Fruit fly (Drosophila melanogaster) whole organism, larva: ENCODE results near the gene Muc68Ca.
A peak's percentile ranks its signal among the peaks of the same experiment; 100 is the strongest.

Experiments
- noc ChIP-seq: fragments of 200-800 bp; sonication (Bioruptor generic); optimal IDR thresholded peaks from 3 replicates; lab custom pipeline; 2019; ENCODE audit warnings: missing biosample characterization, mild to moderate bottlenecking, missing genetic modification characterization, moderate library complexity

Muc68Ca gene

DNA sequence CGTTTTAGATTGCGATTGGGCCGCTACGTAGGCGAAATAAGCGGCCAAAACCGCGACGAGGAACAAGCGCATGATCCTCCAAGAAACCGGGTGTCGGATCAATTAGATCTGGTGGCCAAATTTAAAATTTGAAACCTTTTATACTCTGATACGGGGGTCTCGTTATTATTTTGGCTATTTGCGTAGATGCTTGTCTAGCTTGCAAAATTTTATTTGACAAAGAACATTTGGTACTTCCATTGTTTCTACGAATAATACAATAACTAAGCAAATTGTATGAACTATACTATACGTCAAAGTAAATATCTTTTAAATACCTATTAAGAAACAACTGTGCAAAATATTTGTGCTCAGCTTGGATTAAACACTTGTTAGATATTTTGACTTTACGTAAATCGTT lies at the start of gene Muc68Ca:
Gene Muc68Ca (minus strand): TSS at position 101 of the 400 bp plus-strand sequence.
- TF ChIP-seq noc: no peak

dm6 chr3L:11656189-11656588 lies 36.3 kb upstream of the Muc68Ca start:
- no peak for TF ChIP-seq noc

dm6 chr3L:11648410-11648809 lies 28.5 kb upstream of the Muc68Ca start, which contains the start of the genes RIOK1 and Polr3H:
RIOK1 (minus strand) TSS chr3L:11648474.
Polr3H (plus strand) TSS chr3L:11648756.
- no peak for TF ChIP-seq noc

DNA sequence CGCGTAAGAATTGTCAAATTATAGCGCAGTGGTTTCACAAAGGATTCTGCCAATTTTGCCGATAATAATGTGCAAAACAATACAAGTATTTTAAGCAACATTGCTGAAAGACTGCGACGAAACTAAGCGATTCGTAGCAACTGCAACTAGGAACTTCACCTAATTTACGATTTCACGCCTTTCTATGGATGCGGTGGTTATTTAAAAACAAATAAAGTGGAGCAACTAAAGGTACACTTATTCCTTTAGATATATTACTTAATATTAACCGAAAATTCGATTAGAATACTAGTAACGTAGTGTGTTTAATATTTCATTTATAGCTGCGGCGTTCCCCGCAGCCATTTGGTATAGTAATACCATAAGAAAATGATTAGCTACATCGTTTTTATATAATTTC lies 26.0 kb upstream of the Muc68Ca start, which contains the start of gene CG6071:
Gene CG6071 (minus strand): TSS at position 101 of the 400 bp plus-strand sequence.
- TF ChIP-seq noc: no peak

DNA sequence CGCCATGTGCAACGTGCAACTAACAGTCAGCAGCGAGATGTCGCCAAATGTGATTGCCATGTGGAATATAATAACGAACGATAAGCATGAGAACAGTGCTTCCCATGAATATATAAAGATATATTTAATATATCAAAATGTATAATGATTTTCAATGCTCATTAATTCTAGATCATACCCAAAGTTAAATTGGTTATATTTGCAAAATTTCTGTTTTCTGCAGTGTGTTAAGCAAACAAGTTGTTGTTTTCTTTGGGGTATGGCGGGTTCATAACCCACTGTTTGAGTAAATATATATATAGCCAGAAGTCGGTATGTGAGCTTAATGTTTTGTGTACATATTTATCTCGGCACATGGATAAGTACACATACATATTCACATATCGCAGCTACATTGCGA lies 16.9 kb upstream of the Muc68Ca start:
- no peak for TF ChIP-seq noc

dm6 chr3L:11634551-11634950 lies 14.7 kb upstream of the Muc68Ca start:
- no peak for TF ChIP-seq noc

DNA sequence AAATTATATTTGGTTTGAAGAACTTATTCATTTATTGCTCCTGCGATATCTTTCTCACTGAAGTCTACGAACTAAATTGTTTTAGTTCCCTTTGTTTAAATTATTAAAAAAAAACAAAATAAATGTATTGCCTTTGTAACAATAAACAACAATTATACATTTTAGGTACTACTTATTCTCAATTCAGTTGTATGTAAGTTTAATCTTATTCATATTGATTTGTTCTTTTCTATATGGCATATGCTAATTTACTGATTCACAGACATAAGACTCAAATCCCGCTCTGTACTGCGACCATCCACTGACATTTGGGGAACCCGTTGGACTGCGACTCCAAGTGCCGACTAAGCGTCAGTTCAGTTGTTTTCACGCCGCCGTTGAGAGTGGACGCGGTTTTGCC lies 11.2 kb upstream of the Muc68Ca start, which contains the start of gene CG32091:
Gene CG32091 (plus strand): TSS at position 301 of the 400 bp plus-strand sequence.
- no peak for TF ChIP-seq noc

DNA sequence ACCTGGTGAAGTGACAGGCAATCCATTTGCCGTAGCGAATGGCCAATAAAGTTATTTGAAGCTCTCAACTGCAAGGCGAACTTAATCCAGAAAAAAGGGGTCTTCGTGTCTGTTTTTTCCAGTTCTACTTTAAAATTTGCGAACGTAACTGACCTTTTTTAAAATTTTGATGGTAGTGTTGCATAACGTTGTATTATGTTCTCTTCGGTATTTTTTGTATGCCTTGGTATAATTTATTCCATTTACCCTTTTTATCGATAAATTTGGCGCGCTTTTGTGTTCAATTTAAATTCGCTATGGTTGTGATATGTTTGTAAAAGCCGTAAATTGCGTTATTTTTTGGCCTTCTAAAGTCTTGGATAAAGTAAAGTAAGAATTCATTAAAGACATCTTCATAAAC lies 10.8 kb upstream of the Muc68Ca start:
- no peak for TF ChIP-seq noc

DNA sequence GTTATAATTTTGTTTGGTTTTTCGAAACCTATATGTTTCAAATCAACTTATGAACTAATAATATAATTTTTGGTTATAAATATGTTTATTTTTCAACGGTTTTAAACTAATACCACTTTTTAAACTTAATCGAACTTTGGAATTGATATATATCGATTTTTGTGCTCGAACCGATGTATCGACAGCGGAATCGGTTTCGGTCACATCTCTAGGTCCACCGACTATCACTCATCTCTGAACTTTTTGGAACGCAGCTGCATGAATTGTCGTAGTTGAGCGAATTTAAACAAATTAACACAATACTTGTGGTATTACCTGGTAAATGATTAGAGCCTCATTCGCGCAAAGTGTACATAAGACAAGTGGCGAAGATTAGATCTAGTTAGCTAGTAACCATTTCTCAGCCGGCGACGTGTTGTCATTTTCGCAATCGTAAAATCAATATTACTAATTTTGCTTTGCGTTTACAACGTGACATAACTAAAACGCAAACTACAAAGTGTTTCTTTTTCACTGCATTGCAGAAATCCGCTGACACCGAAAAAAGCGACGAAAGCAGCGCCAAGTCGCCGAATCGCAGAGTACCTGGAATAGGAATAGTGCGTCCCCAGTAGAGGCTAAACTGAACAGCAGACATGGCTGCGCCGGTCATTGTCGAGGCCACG lies 8.1 kb upstream of the Muc68Ca start, which contains the start of gene Apt1:
Gene Apt1 (plus strand): TSS at position 219 of the 665 bp plus-strand sequence.
- peak; percentile 0 for TF ChIP-seq noc

DNA sequence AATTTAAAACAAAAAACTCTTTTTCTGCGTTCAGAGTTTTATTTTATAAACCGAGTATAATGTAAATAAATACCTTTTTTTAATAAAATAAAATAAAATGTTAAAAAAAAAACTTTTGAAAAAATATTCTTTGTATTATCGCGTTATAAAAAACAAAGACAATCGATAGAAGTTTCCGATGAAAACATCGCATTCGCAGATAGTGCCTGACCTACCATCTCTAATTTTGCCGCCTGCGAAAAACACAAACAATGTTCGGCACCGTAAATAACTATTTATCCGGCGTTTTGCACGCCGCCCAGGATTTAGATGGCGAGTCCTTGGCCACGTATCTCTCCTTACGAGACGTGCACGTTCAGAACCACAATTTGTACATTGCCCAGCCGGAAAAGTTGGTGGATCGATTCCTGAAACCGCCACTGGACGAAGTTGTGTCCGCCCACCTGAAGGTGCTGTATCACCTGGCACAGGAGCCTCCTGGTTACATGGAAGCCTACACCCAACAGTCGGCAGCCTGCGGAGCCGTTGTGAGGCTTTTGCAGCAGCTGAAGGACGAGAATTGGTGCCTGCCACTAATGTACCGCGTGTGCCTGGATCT lies 6.4 kb upstream of the Muc68Ca start, which contains the start of gene PCID2:
Gene PCID2 (plus strand): TSS at position 213 of the 598 bp plus-strand sequence.
- TF ChIP-seq noc: no peak

- TF ChIP-seq noc: no peak
Observed at dm6 chr3L:11625634-11626175, 5.8 kb upstream of the Muc68Ca start, which contains the start of gene CG6083. CG6083 (minus strand) TSS chr3L:11626125.

DNA sequence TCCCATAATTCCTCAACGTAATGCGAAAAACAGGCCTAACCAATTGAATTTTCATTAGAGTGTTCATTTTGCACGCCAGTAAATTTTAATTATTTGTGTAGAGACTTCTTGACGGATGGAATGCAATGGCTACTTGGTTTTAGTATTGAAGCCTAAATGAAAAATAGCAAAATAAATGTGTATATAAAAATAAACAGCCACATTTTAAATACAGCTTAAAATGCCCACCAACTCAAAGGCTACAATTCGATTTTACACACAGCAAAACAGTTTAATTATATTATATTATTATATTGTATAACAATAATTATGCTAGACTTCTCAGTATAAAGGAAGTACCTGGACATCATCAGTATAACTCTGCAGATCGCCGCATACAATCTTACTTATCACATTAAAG lies 4.4 kb upstream of the Muc68Ca start, which contains the start of gene Akr1B:
Gene Akr1B (minus strand): TSS at position 101 of the 400 bp plus-strand sequence.
- TF ChIP-seq noc: no peak

DNA sequence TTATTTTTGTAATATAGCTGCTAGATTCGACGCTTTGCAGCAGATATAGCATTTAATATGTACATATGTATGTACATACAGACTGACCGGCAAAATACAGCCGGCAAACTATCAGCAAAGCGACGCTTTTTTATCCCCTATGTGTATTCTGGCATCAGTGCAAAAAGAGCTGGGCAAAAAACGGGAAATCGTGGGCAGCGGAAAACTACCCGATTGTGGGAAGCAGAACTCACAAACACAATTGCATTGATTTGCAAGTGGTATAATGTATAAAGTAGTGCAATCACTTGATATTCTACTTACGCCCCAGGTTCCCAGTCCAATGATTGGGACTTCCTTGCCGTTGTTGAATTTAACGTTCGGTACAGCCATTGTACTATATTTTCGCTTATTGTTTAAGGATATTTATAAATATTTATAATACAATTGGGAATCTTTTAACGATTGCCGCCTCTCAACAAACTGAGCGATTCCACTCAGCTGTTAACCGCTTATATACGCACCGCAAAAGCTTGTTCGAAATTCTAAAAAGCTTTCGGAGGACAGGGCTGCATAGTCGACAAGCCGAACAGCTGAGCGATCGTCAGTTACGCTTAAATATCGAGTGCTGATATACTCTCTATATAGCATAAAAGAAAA lies 3.5 kb upstream of the Muc68Ca start:
- TF ChIP-seq noc: peak; percentile 19

- no peak for TF ChIP-seq noc
Observed at dm6 chr3L:11622750-11623149, 2.8 kb upstream of the Muc68Ca start.

- TF ChIP-seq noc: no peak
Observed at dm6 chr3L:11609835-11610234, 10.1 kb downstream of the Muc68Ca start, which contains the start of gene CG42832. CG42832 (plus strand) TSS chr3L:11610135.

- TF ChIP-seq noc: no peak
Observed at dm6 chr3L:11609153-11609809, 10.6 kb downstream of the Muc68Ca start, which contains the start of gene Duba. Duba (minus strand) TSS chr3L:11609465.
